Fruit fly (Drosophila melanogaster): ENCODE data around the gene CG11262.

Gene CG11262

DNA sequence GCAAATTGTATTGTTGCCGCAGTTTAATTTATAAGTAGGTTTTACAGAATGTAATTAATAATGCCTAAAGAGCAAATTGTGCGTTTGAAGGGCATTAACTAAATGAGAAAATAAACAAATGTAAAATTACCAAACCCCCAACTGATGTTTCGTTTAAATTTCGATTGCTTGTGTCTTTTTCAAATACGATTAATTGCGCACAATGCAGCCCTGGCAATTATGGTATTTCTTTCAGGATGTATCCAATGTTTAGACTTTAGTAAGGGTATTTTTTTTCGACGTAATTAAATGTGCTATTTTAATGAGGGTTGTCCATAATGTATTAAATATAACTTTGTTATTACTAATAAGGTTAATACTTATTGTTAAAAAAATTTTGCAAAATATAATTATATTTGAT, 45.9 kb downstream of the CG11262 start:
- no peak for TF ChIP-seq vri (GFP tag; optimal IDR thresholded peaks at IDR 0.05)
- no peak for TF ChIP-seq CG1621 (tag; optimal IDR thresholded peaks at IDR 0.05)
- no peak for TF ChIP-seq CG6854 (GFP tag; optimal IDR thresholded peaks at IDR 0.05)
- TF ChIP-seq CG15336 (GFP tag; IDR thresholded peaks at IDR 0.05), result no peak
- TF ChIP-seq spab (GFP tag; optimal IDR thresholded peaks at IDR 0.05), result no peak

DNA sequence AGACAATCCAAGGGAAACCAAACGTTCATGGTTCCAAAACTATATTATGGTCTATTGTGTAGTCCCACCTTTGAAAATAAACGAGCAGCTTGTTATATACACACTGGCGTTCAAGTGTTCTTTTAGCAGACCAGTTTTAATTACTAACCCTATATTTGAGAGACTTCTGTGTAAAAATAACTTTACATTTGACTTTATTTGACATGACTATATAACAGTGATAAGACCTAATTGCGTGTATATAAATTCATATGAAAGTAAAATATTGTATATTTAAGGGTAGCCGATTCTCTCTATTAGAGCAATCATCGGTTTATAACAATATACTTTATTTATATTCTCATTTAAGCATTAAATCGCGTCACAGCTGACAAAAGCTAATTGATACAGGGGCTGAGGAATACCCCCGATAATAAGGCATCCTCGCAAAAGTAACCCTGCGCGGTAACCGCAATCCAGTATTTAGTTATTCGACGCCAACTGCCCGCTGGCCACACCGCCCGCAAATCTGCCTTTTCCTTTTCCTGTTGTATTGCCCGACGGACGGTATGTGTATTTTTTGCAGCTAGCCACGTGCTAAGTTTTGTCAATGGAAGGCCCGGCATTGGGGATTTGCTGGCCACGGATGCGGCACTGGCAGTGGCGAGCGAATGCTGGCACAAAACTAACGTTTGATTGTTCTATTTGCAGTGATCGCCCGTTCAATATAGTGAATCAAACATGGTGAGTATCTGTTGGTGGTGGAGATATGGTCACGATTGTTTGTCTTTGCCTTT, 46.5 kb downstream of the CG11262 start, which contains the start of gene RpS4:
TSS of gene RpS4 (plus strand) at position 465 of the 776 bp plus-strand sequence.
- TF ChIP-seq Ets96B (tag; optimal IDR thresholded peaks at IDR 0.05) (peak; percentile 59), CG8632 (GFP tag; optimal IDR thresholded peaks at IDR 0.05) (peak; percentile 74), salr (GFP tag; optimal IDR thresholded peaks at IDR 0.05) (peak in 1 of 2 experiments; percentile 92), Met (GFP tag; optimal IDR thresholded peaks at IDR 0.05) (peak; percentile 86), CG6792 (GFP tag; optimal IDR thresholded peaks at IDR 0.05) (peak; percentile 71), Hr39 (GFP tag; optimal IDR thresholded peaks at IDR 0.05) (peak; percentile 79), CG6276 (GFP tag; optimal IDR thresholded peaks at IDR 0.05) (no peak), CG8319 (GFP tag; optimal IDR thresholded peaks at IDR 0.05) (peak; percentile 64), fd59A (GFP tag; optimal IDR thresholded peaks at IDR 0.05) (peak; percentile 69), dac (GFP tag; optimal IDR thresholded peaks at IDR 0.05) (peak; percentile 63), topi (GFP tag; optimal IDR thresholded peaks at IDR 0.05) (peak; percentile 82), CG1621 (tag; optimal IDR thresholded peaks at IDR 0.05) (peak; percentile 88), Sox102F (GFP tag; optimal IDR thresholded peaks at IDR 0.05) (peak; percentile 88), Hr4 (GFP tag; optimal IDR thresholded peaks at IDR 0.05) (no peak), lz (GFP tag; optimal IDR thresholded peaks at IDR 0.05) (peak; percentile 89), CG15336 (GFP tag; IDR thresholded peaks at IDR 0.05) (peak; percentile 65), CG8119 (GFP tag; IDR thresholded peaks at IDR 0.05) (peak; percentile 50; the same call in 2 of the 3 replicates), ss (GFP tag; optimal IDR thresholded peaks at IDR 0.05) (peak; percentile 89 to 95), Blimp-1 (GFP tag; optimal IDR thresholded peaks at IDR 0.05) (peak; percentile 79), Eip78C (GFP tag) (peak; percentile 96), net (GFP tag; optimal IDR thresholded peaks at IDR 0.05) (peak; percentile 93), dsx (GFP tag; optimal IDR thresholded peaks at IDR 0.05; ENCODE audit: poor library complexity, severe bottlenecking) (peak; percentile 67), CG11762 (GFP tag; optimal IDR thresholded peaks at IDR 0.05; ENCODE audit: insufficient read depth) (peak; percentile 73), CG7368 (GFP tag; optimal IDR thresholded peaks at IDR 0.05) (peak; percentile 85), Sox14 (GFP tag; optimal IDR thresholded peaks at IDR 0.05) (peak; percentile 60), Lpt (GFP tag; optimal IDR thresholded peaks at IDR 0.05) (no peak), CG3032 (tag; optimal IDR thresholded peaks at IDR 0.05) (peak; percentile 69), eg (GFP tag; IDR thresholded peaks at IDR 0.05) (peak; percentile 84), Gug (GFP tag; IDR thresholded peaks at IDR 0.05) (peak; percentile 30; the same call in 1 of the 2 replicates), cyc (GFP tag; optimal IDR thresholded peaks at IDR 0.05) (peak; percentile 84), CG10631 (GFP tag; optimal IDR thresholded peaks at IDR 0.05) (peak; percentile 55), fd85E (GFP tag; optimal IDR thresholded peaks at IDR 0.05) (peak; percentile 89), CG6808 (GFP tag; optimal IDR thresholded peaks at IDR 0.05) (peak; percentile 79), Hr38 (GFP tag; optimal IDR thresholded peaks at IDR 0.05) (no peak), Ets21C (GFP tag; optimal IDR thresholded peaks at IDR 0.05) (peak; percentile 64), CG16779 (tag; optimal IDR thresholded peaks at IDR 0.05) (peak; percentile 91), acj6 (GFP tag; optimal IDR thresholded peaks at IDR 0.05) (peak; percentile 65), CG31627 (GFP tag; optimal IDR thresholded peaks at IDR 0.05) (peak; percentile 83), CG11902 (GFP tag; optimal IDR thresholded peaks at IDR 0.05) (peak; percentile 68), CG32006 (GFP tag; optimal IDR thresholded peaks at IDR 0.05) (peak; percentile 34), CG9139 (GFP tag; optimal IDR thresholded peaks at IDR 0.05) (peak; percentile 93), CG6163 (GFP tag; IDR thresholded peaks at IDR 0.05) (peak; percentile 90), svp (GFP tag) (peak; percentile 84), esn (GFP tag; optimal IDR thresholded peaks at IDR 0.05) (peak; percentile 88), vri (GFP tag; optimal IDR thresholded peaks at IDR 0.05) (peak; percentile 86), Eip75B (GFP tag; optimal IDR thresholded peaks at IDR 0.05) (peak; percentile 86)
